Worm (Caenorhabditis elegans): ENCODE measurements around the gene R02D5.4.
A peak's percentile ranks its signal among the peaks of the same experiment; 100 is the strongest.

Gene R02D5.4

ce11 chrV:14476680-14477079, 7.8 kb downstream of the R02D5.4 start, which contains the start of gene clec-54:
Gene clec-54 (plus strand): TSS chrV:14476903.
- TF ChIP-seq egl-27 (tag; optimal IDR thresholded peaks at IDR 0.05) (no peak), ZK546.5 (tag; optimal IDR thresholded peaks at IDR 0.05) (no peak), sma-9 (GFP tag; optimal IDR thresholded peaks at IDR 0.05) (no peak), sma-9 (tag; optimal IDR thresholded peaks at IDR 0.05) (no peak), elt-3 (tag; optimal IDR thresholded peaks at IDR 0.05) (no peak), crh-2 (tag; optimal IDR thresholded peaks at IDR 0.05) (peak; percentile 35), lsy-2 (tag; optimal IDR thresholded peaks at IDR 0.05) (no peak)

DNA sequence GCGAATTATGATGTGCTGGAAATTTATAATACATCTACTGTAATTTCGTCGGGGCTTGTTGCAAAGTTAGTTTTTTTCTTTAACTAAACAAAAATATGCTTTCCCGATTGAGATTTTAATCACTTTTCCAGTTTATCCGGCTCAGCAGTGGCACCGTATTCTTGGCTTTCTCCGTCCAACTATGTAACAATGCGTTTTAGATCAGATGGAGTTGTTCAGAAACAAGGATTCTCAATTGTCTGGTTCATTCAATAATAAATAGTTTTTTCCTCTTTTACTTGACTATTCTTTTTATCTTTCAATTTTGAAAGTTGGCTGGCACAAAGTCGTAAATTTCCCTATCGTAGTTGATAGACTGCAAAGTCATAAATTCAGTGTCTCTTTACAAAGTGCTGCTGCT, 10.4 kb downstream of the R02D5.4 start, which contains the start of gene clec-56:
Gene clec-56, plus strand, starts transcription at position 301 of the 400 bp plus-strand sequence.
- TF ChIP-seq fos-1 (tag; optimal IDR thresholded peaks at IDR 0.05) (no peak), C34F6.9 (tag; optimal IDR thresholded peaks at IDR 0.05) (no peak), sem-4 (tag; optimal IDR thresholded peaks at IDR 0.05) (no peak), ztf-1 (GFP tag; conservative IDR thresholded peaks at IDR 0.05) (no peak), lin-13 (GFP tag; optimal IDR thresholded peaks at IDR 0.05) (no peak), nhr-23 (tag; optimal IDR thresholded peaks at IDR 0.05) (no peak), ama-1 (optimal IDR thresholded peaks at IDR 0.05) (no peak), ZK546.5 (tag; optimal IDR thresholded peaks at IDR 0.05) (no peak), elt-1 (tag; optimal IDR thresholded peaks at IDR 0.05) (no peak), peb-1 (tag; optimal IDR thresholded peaks at IDR 0.05) (no peak), ztf-4 (tag; optimal IDR thresholded peaks at IDR 0.05) (no peak), elt-3 (tag; optimal IDR thresholded peaks at IDR 0.05) (no peak), lin-39 (tag; optimal IDR thresholded peaks at IDR 0.05) (no peak), lsy-2 (tag; optimal IDR thresholded peaks at IDR 0.05) (no peak), blmp-1 (tag; optimal IDR thresholded peaks at IDR 0.05; ENCODE audit: insufficient read depth) (no peak)

- no peak for TF ChIP-seq nhr-11 (tag; optimal IDR thresholded peaks at IDR 0.05)
These were observed 12.3 kb downstream of the R02D5.4 start, which contains the start of gene clec-227 for ce11 chrV:14472229-14472628. Gene clec-227 (plus strand): TSS chrV:14472529.

DNA sequence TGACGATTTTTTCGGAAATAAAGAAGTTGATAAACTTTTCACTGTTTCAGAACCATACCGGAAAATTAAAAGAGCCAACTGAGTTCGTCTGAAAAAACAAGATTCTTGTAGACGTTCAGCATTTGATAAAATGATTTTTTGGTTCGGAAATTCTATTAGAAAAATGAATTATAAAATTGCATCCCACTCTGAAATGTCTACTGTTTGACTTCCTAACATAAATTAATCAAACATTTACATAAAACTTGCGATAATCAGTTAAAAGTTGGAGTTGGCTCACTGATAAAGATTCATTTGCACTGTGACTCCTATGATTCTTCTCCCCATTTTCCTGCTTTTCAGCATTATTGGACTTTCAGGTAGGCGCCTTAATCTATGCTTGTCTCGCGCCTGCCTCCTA, 15.6 kb downstream of the R02D5.4 start, which contains the start of gene clec-57:
Gene clec-57, plus strand, starts transcription at position 301 of the 400 bp plus-strand sequence.
- TF ChIP-seq unc-62 (GFP tag; optimal IDR thresholded peaks at IDR 0.05) (no peak), aly-2 (tag; optimal IDR thresholded peaks at IDR 0.05) (no peak)

ce11 chrV:14468196-14468874, 16.1 kb downstream of the R02D5.4 start, which contains the start of gene srz-97:
Gene srz-97 (minus strand): TSS chrV:14468246.
- TF ChIP-seq unc-39 (tag; optimal IDR thresholded peaks at IDR 0.05) (no peak), blmp-1 (tag; optimal IDR thresholded peaks at IDR 0.05; ENCODE audit: insufficient read depth) (no peak), ama-1 (optimal IDR thresholded peaks at IDR 0.05) (peak; percentile 7), unc-62 (GFP tag; optimal IDR thresholded peaks at IDR 0.05) (no peak), elt-3 (tag; optimal IDR thresholded peaks at IDR 0.05) (no peak), nhr-12 (tag; optimal IDR thresholded peaks at IDR 0.05) (no peak), sma-9 (GFP tag; optimal IDR thresholded peaks at IDR 0.05) (peak; percentile 73), sma-9 (tag; optimal IDR thresholded peaks at IDR 0.05) (no peak), fos-1 (tag; optimal IDR thresholded peaks at IDR 0.05) (peak; percentile 13), C34F6.9 (tag; optimal IDR thresholded peaks at IDR 0.05) (peak; percentile 5), nhr-129 (tag; optimal IDR thresholded peaks at IDR 0.05) (peak; percentile 16), ztf-1 (GFP tag; conservative IDR thresholded peaks at IDR 0.05) (no peak), sma-3 (GFP tag; optimal IDR thresholded peaks at IDR 0.05) (peak; percentile 70), nhr-23 (tag; optimal IDR thresholded peaks at IDR 0.05) (no peak), ceh-16 (tag; optimal IDR thresholded peaks at IDR 0.05) (peak; percentile 51), lin-13 (GFP tag; optimal IDR thresholded peaks at IDR 0.05) (peak; percentile 19), Y55F3AM.14 (GFP tag; optimal IDR thresholded peaks at IDR 0.05) (no peak), nhr-21 (tag; optimal IDR thresholded peaks at IDR 0.05) (peak; percentile 59), egl-27 (tag; optimal IDR thresholded peaks at IDR 0.05) (peak; percentile 20), zag-1 (tag; optimal IDR thresholded peaks at IDR 0.05) (peak; percentile 16), crh-2 (tag; optimal IDR thresholded peaks at IDR 0.05) (peak; percentile 40), F13H6.1 (tag; optimal IDR thresholded peaks at IDR 0.05) (peak; percentile 3), snpc-4 (tag; optimal IDR thresholded peaks at IDR 0.05) (peak; percentile 96), R02D3.7 (tag; optimal IDR thresholded peaks at IDR 0.05) (no peak), ztf-4 (tag; optimal IDR thresholded peaks at IDR 0.05) (no peak)

Measured in whole organism, L2 larva.